Fruit fly (Drosophila melanogaster) whole organism, prepupa: ENCODE measurements around the gene lilli.

Experiments used
- Blimp-1 ChIP-seq: fragments of 200-800 bp; sonication (Bioruptor generic); optimal IDR thresholded peaks from 3 replicates; lab custom pipeline; 2017; ENCODE audit warnings: missing biosample characterization, missing genetic modification characterization, mild to moderate bottlenecking, moderate library complexity, missing genetic modification reagents
- CG10631 ChIP-seq: fragments of 200-800 bp; sonication (Bioruptor generic); optimal IDR thresholded peaks from 2 replicates; lab custom pipeline; 2016; ENCODE audit warnings: missing biosample characterization, missing genetic modification characterization
- CG11294 ChIP-seq: fragments of 200-800 bp; sonication (Bioruptor generic); IDR thresholded peaks from 2 replicates; pipeline ENCODE4 v1.3.6; 2022; ENCODE audit warnings: missing biosample characterization, missing genetic modification characterization
- CG11762 ChIP-seq: fragments of 200-800 bp; sonication (Bioruptor generic); optimal IDR thresholded peaks from 3 replicates; lab custom pipeline; 2016; ENCODE audit warnings: missing biosample characterization, missing genetic modification characterization; ENCODE audit not compliant: insufficient read depth
- CG1621 ChIP-seq: fragments of 200-800 bp; sonication (Bioruptor generic); optimal IDR thresholded peaks from 3 replicates; lab custom pipeline; 2018; ENCODE audit warnings: missing biosample characterization, mild to moderate bottlenecking, missing genetic modification characterization
- CG3032 ChIP-seq: fragments of 200-800 bp; optimal IDR thresholded peaks from 2 replicates; lab custom pipeline; 2019; ENCODE audit warnings: missing biosample characterization, mild to moderate bottlenecking, missing genetic modification characterization, moderate library complexity
- CG31627 ChIP-seq: fragments of 200-800 bp; sonication (Bioruptor generic); optimal IDR thresholded peaks from 3 replicates; lab custom pipeline; 2016; ENCODE audit warnings: missing biosample characterization, missing genetic modification characterization
- CG3919 ChIP-seq: fragments of 200-800 bp; sonication (Bioruptor generic); optimal IDR thresholded peaks from 3 replicates; lab custom pipeline; 2016; ENCODE audit warnings: missing biosample characterization, missing genetic modification characterization
- CG4318 ChIP-seq: fragments of 200-800 bp; sonication (Bioruptor generic); optimal IDR thresholded peaks from 3 replicates; lab custom pipeline; 2017; ENCODE audit warnings: missing biosample characterization, mild to moderate bottlenecking, missing genetic modification characterization
- CG6276 ChIP-seq: fragments of 200-800 bp; sonication (Bioruptor generic); optimal IDR thresholded peaks from 2 replicates; lab custom pipeline; 2017; ENCODE audit warnings: missing biosample characterization, mild to moderate bottlenecking, missing genetic modification characterization
- CG6792 ChIP-seq: fragments of 200-800 bp; sonication (Bioruptor generic); optimal IDR thresholded peaks from 3 replicates; lab custom pipeline; 2016; ENCODE audit warnings: missing biosample characterization, missing genetic modification characterization
- CG6808 ChIP-seq: fragments of 200-800 bp; sonication (Bioruptor generic); optimal IDR thresholded peaks from 3 replicates; lab custom pipeline; 2017; ENCODE audit warnings: missing biosample characterization, missing genetic modification characterization, mild to moderate bottlenecking, moderate library complexity, missing genetic modification reagents
- CG6854 ChIP-seq: fragments of 200-800 bp; sonication (Bioruptor generic); optimal IDR thresholded peaks from 2 replicates; lab custom pipeline; 2017; ENCODE audit warnings: missing biosample characterization, mild to moderate bottlenecking, missing genetic modification characterization
- CG7368 ChIP-seq: fragments of 200-800 bp; sonication (Bioruptor generic); optimal IDR thresholded peaks from 3 replicates; lab custom pipeline; 2016; ENCODE audit warnings: missing biosample characterization, missing genetic modification characterization
- CG8119 ChIP-seq: fragments of 200-800 bp; sonication (Bioruptor generic); IDR thresholded peaks from 3 replicates; pipeline ENCODE4 v1.3.6; 2022; ENCODE audit warnings: missing biosample characterization, missing genetic modification characterization
- CG9139 ChIP-seq: fragments of 200-800 bp; sonication (Bioruptor generic); optimal IDR thresholded peaks from 3 replicates; lab custom pipeline; 2017; ENCODE audit warnings: missing biosample characterization, mild to moderate bottlenecking, missing genetic modification characterization
- Eip78C ChIP-seq: fragments of 200-800 bp; sonication (Bioruptor generic); peaks from one replicate; lab custom pipeline; 2016; ENCODE audit warnings: missing biosample characterization, missing genetic modification characterization
- Ets21C ChIP-seq: fragments of 200-800 bp; sonication (Bioruptor generic); optimal IDR thresholded peaks from 3 replicates; lab custom pipeline; 2016; ENCODE audit warnings: missing biosample characterization, missing genetic modification characterization
- Ets96B ChIP-seq: fragments of 200-800 bp; optimal IDR thresholded peaks from 2 replicates; lab custom pipeline; 2019; ENCODE audit warnings: missing biosample characterization, mild to moderate bottlenecking, missing genetic modification characterization, moderate library complexity
- Gug ChIP-seq: fragments of 200-800 bp; sonication (Bioruptor generic); IDR thresholded peaks from 2 replicates; pipeline ENCODE4 v1.3.6; 2022; ENCODE audit warnings: missing biosample characterization, missing genetic modification characterization
- Hr38 ChIP-seq: sonication (Bioruptor generic); optimal IDR thresholded peaks from 2 replicates; lab custom pipeline; 2016; ENCODE audit warnings: missing biosample characterization, missing genetic modification characterization
- Hr4 ChIP-seq: fragments of 200-800 bp; sonication (Bioruptor generic); optimal IDR thresholded peaks from 3 replicates; lab custom pipeline; 2016; ENCODE audit warnings: missing biosample characterization, missing genetic modification characterization
- Lpt ChIP-seq: fragments of 200-800 bp; sonication (Bioruptor generic); optimal IDR thresholded peaks from 3 replicates; lab custom pipeline; 2016; ENCODE audit warnings: missing biosample characterization, missing genetic modification characterization
- Smox ChIP-seq: fragments of 200-800 bp; sonication (Bioruptor generic); optimal IDR thresholded peaks from 3 replicates; lab custom pipeline; 2016; ENCODE audit warnings: missing biosample characterization, missing genetic modification characterization
- Sox102F ChIP-seq: fragments of 200-800 bp; sonication (Bioruptor generic); optimal IDR thresholded peaks from 2 replicates; lab custom pipeline; 2016; ENCODE audit warnings: missing biosample characterization, mild to moderate bottlenecking, missing genetic modification characterization
- achi ChIP-seq: fragments of 200-800 bp; sonication (Bioruptor generic); optimal IDR thresholded peaks from 3 replicates; lab custom pipeline; 2016; ENCODE audit warnings: missing biosample characterization, missing genetic modification characterization
- acj6 ChIP-seq: fragments of 200-800 bp; sonication (Bioruptor generic); optimal IDR thresholded peaks from 3 replicates; lab custom pipeline; 2016; ENCODE audit warnings: missing biosample characterization, missing genetic modification characterization
- cyc ChIP-seq: fragments of 200-800 bp; sonication (Bioruptor generic); optimal IDR thresholded peaks from 3 replicates; lab custom pipeline; 2016; ENCODE audit warnings: missing biosample characterization, missing genetic modification characterization
- dac ChIP-seq: fragments of 200-800 bp; sonication (Bioruptor generic); optimal IDR thresholded peaks from 2 replicates; lab custom pipeline; 2017; ENCODE audit warnings: missing biosample characterization, mild to moderate bottlenecking, missing genetic modification characterization
- dsx ChIP-seq: fragments of 200-800 bp; optimal IDR thresholded peaks from 3 replicates; lab custom pipeline; 2019; ENCODE audit warnings: missing biosample characterization, mild to moderate bottlenecking, missing genetic modification characterization, moderate library complexity; ENCODE audit not compliant: poor library complexity, severe bottlenecking
- eg ChIP-seq: fragments of 200-800 bp; sonication (Bioruptor generic); IDR thresholded peaks from 3 replicates; pipeline ENCODE4 v1.3.6; 2022; ENCODE audit warnings: missing biosample characterization, missing genetic modification characterization
- esn ChIP-seq: fragments of 200-800 bp; sonication (Bioruptor generic); optimal IDR thresholded peaks from 2 replicates; lab custom pipeline; 2016; ENCODE audit warnings: missing biosample characterization, mild to moderate bottlenecking, missing genetic modification characterization, moderate library complexity
- fd59A ChIP-seq: fragments of 200-800 bp; sonication (Bioruptor generic); optimal IDR thresholded peaks from 2 replicates; lab custom pipeline; 2017; ENCODE audit warnings: missing biosample characterization, mild to moderate bottlenecking, missing genetic modification characterization, missing genetic modification reagents
- fd85E ChIP-seq: fragments of 200-800 bp; sonication (Bioruptor generic); optimal IDR thresholded peaks from 3 replicates; lab custom pipeline; 2016; ENCODE audit warnings: missing biosample characterization, missing genetic modification characterization
- fkh ChIP-seq: fragments of 200-800 bp; sonication (Bioruptor generic); optimal IDR thresholded peaks from 3 replicates; lab custom pipeline; 2017; ENCODE audit warnings: missing biosample characterization, mild to moderate bottlenecking, missing genetic modification characterization, moderate library complexity
- net ChIP-seq: fragments of 200-800 bp; sonication (Bioruptor generic); optimal IDR thresholded peaks from 3 replicates; lab custom pipeline; 2016; ENCODE audit warnings: missing biosample characterization, missing genetic modification characterization
- pdm3 ChIP-seq: fragments of 200-800 bp; sonication (Bioruptor generic); optimal IDR thresholded peaks from 3 replicates; lab custom pipeline; 2016; ENCODE audit warnings: missing biosample characterization, missing genetic modification characterization
- salr ChIP-seq, 2 experiments: fragments of 200-800 bp; sonication (Bioruptor generic); optimal IDR thresholded peaks; 3 replicates each; lab custom pipeline; 2016 to 2018; ENCODE audit warnings: missing biosample characterization in 2 of 2, missing genetic modification characterization in 2 of 2, mild to moderate bottlenecking in 1 of 2
- spab ChIP-seq: fragments of 200-800 bp; sonication (Bioruptor generic); optimal IDR thresholded peaks from 2 replicates; lab custom pipeline; 2017; ENCODE audit warnings: missing biosample characterization, mild to moderate bottlenecking, missing genetic modification characterization, missing genetic modification reagents
- vri ChIP-seq: fragments of 200-800 bp; sonication (Bioruptor generic); optimal IDR thresholded peaks from 3 replicates; lab custom pipeline; 2016; ENCODE audit warnings: missing biosample characterization, mild to moderate bottlenecking, missing genetic modification characterization

lilli gene

dm6 chr2L:2905051-2905446 lies 19.3 kb downstream of the lilli start (continued):
- TF ChIP-seq acj6 (GFP tag; lab: Kevin White, UChicago) = peak; percentile 75
- peak; percentile 37 for TF ChIP-seq cyc (GFP tag; lab: Kevin White, UChicago)
- TF ChIP-seq CG8119 (GFP tag; lab: Robert Waterston, UW) = peak; percentile 80
- peak; percentile 12 for TF ChIP-seq dac (GFP tag; lab: Kevin White, UChicago)
- TF ChIP-seq CG4318 = peak; percentile 35
- no peak for TF ChIP-seq Ets21C (GFP tag; lab: Kevin White, UChicago)
- TF ChIP-seq CG7368 (GFP tag; lab: Kevin White, UChicago) = peak; percentile 57
- TF ChIP-seq Gug = no peak
- TF ChIP-seq CG31627 = peak; percentile 48
- TF ChIP-seq fd59A (GFP tag; lab: Kevin White, UChicago) = no peak
- TF ChIP-seq fkh = no peak
- TF ChIP-seq Ets96B (tag; lab: Kevin White, UChicago) = peak; percentile 37
- no peak for TF ChIP-seq CG6854 (GFP tag; lab: Kevin White, UChicago)
- no peak for TF ChIP-seq CG9139
- peak; percentile 33; the same call in 1 of the 2 replicates for TF ChIP-seq CG11294 (GFP tag; lab: Robert Waterston, UW)
- TF ChIP-seq dsx (GFP tag; lab: Kevin White, UChicago) = peak; percentile 45
- TF ChIP-seq achi = peak; percentile 81
- peak; percentile 37 for TF ChIP-seq CG3032
- TF ChIP-seq fd85E (GFP tag; lab: Kevin White, UChicago) = peak; percentile 13
- peak; percentile 54 for TF ChIP-seq CG11762
- TF ChIP-seq CG10631 (GFP tag; lab: Kevin White, UChicago) = peak; percentile 55
- TF ChIP-seq Hr38 (GFP tag; lab: Kevin White, UChicago) = no peak
- peak; percentile 70 for TF ChIP-seq CG6792 (GFP tag; lab: Kevin White, UChicago)
- TF ChIP-seq salr (GFP tag; optimal IDR thresholded peaks at IDR 0.05; lab: Kevin White, UChicago) = peak in 1 of 2 experiments; percentile 64
- peak; percentile 40 for TF ChIP-seq Smox (GFP tag; lab: Kevin White, UChicago)
- TF ChIP-seq CG6808 (GFP tag; lab: Kevin White, UChicago) = no peak
- TF ChIP-seq, all 60 proteins: peak for 48

dm6 chr2L:2906122-2906521 lies 20.4 kb downstream of the lilli start:
- TF ChIP-seq CG11762 (no peak), cyc (GFP tag; lab: Kevin White, UChicago) (no peak), spab (GFP tag; lab: Kevin White, UChicago) (no peak), vri (GFP tag; lab: Kevin White, UChicago) (peak; percentile 59), esn (GFP tag; lab: Kevin White, UChicago) (no peak), CG3919 (GFP tag; lab: Kevin White, UChicago) (no peak), CG6276 (no peak), CG1621 (tag; lab: Kevin White, UChicago) (no peak), dsx (GFP tag; lab: Kevin White, UChicago) (no peak), eg (GFP tag; lab: Robert Waterston, UW) (0 out of 3 replicates have a peak, but pooled peaks have one; percentile 25), fd85E (GFP tag; lab: Kevin White, UChicago) (no peak), fkh (peak; percentile 74), Blimp-1 (GFP tag; lab: Kevin White, UChicago) (no peak), CG6854 (GFP tag; lab: Kevin White, UChicago) (no peak), achi (no peak), Lpt (GFP tag; lab: Kevin White, UChicago) (no peak), Eip78C (GFP tag; lab: Kevin White, UChicago) (peak; percentile 12), Sox102F (GFP tag; lab: Kevin White, UChicago) (no peak), Hr4 (GFP tag; lab: Kevin White, UChicago) (no peak), net (GFP tag; lab: Kevin White, UChicago) (no peak), pdm3 (GFP tag; lab: Kevin White, UChicago) (no peak)
